Worm (Caenorhabditis elegans) whole organism, L2 larva: ENCODE measurements around the gene mlt-4.

Experiments
- C34F6.9 ChIP-seq: fragments of 150-350 bp; optimal IDR thresholded peaks from 2 replicates; lab custom pipeline; 2014; ENCODE audit warnings: missing biosample characterization, missing genetic modification characterization
- F13H6.1 ChIP-seq: sonication (generic microtip); optimal IDR thresholded peaks from 2 replicates; lab custom pipeline; 2016; ENCODE audit warnings: missing genetic modification characterization, missing compliant biosample characterization
- Y55F3AM.14 ChIP-seq: fragments of 200-800 bp; sonication (Bioruptor generic); optimal IDR thresholded peaks from 2 replicates; lab custom pipeline; 2018; ENCODE audit warnings: mild to moderate bottlenecking, missing genetic modification characterization, missing compliant biosample characterization
- ZK546.5 ChIP-seq: sonication (generic microtip); optimal IDR thresholded peaks from 2 replicates; lab custom pipeline; 2017; ENCODE audit warnings: missing biosample characterization, missing genetic modification characterization
- alr-1 ChIP-seq: fragments of 150-350 bp; optimal IDR thresholded peaks from 2 replicates; lab custom pipeline; 2014; ENCODE audit warnings: missing biosample characterization, missing genetic modification characterization
- aly-2 ChIP-seq: fragments of 150-350 bp; optimal IDR thresholded peaks from 2 replicates; lab custom pipeline; 2014; ENCODE audit warnings: missing biosample characterization, missing genetic modification characterization
- ama-1 ChIP-seq: fragments of 150-350 bp; optimal IDR thresholded peaks from 2 replicates; lab custom pipeline; 2018; ENCODE audit warnings: inconsistent platforms
- blmp-1 ChIP-seq: sonication (generic microtip); optimal IDR thresholded peaks from 2 replicates; lab custom pipeline; 2017; ENCODE audit warnings: missing genetic modification characterization, mild to moderate bottlenecking, missing compliant biosample characterization, antibody characterized with exemption, moderate library complexity; ENCODE audit not compliant: insufficient read depth
- ceh-16 ChIP-seq: fragments of 150-350 bp; optimal IDR thresholded peaks from 2 replicates; lab custom pipeline; 2014; ENCODE audit warnings: missing biosample characterization, missing genetic modification characterization
- ceh-82 ChIP-seq: fragments of 150-350 bp; optimal IDR thresholded peaks from 2 replicates; lab custom pipeline; 2014; ENCODE audit warnings: missing biosample characterization, missing genetic modification characterization
- crh-2 ChIP-seq: sonication (generic microtip); optimal IDR thresholded peaks from 2 replicates; lab custom pipeline; 2017; ENCODE audit warnings: missing biosample characterization, missing genetic modification characterization
- dmd-4 ChIP-seq: sonication (generic microtip); optimal IDR thresholded peaks from 2 replicates; lab custom pipeline; 2017; ENCODE audit warnings: missing biosample characterization, missing genetic modification characterization
- egl-27 ChIP-seq: sonication (generic microtip); optimal IDR thresholded peaks from 3 replicates; lab custom pipeline; 2017; ENCODE audit warnings: missing biosample characterization, missing genetic modification reagents, missing genetic modification characterization
- elt-1 ChIP-seq: fragments of 150-350 bp; optimal IDR thresholded peaks from 2 replicates; lab custom pipeline; 2014; ENCODE audit warnings: missing biosample characterization, missing genetic modification characterization
- elt-3 ChIP-seq: sonication (generic microtip); optimal IDR thresholded peaks from 2 replicates; lab custom pipeline; 2017; ENCODE audit warnings: missing biosample characterization, missing genetic modification characterization
- fos-1 ChIP-seq: fragments of 150-350 bp; optimal IDR thresholded peaks from 2 replicates; lab custom pipeline; 2014; ENCODE audit warnings: missing biosample characterization, missing genetic modification characterization
- gmeb-1 ChIP-seq: fragments of 150-350 bp; optimal IDR thresholded peaks from 2 replicates; lab custom pipeline; 2014; ENCODE audit warnings: missing biosample characterization, missing genetic modification characterization
- lin-11 ChIP-seq: fragments of 150-350 bp; sonication (generic microtip); optimal IDR thresholded peaks from 2 replicates; lab custom pipeline; 2014; ENCODE audit warnings: missing biosample characterization, missing genetic modification characterization, inconsistent platforms, mixed read lengths
- lin-13 ChIP-seq: fragments of 150-350 bp; optimal IDR thresholded peaks from 2 replicates; lab custom pipeline; 2014; ENCODE audit warnings: missing biosample characterization, missing genetic modification reagents, missing genetic modification characterization
- lin-39 ChIP-seq: fragments of 150-350 bp; optimal IDR thresholded peaks from 2 replicates; lab custom pipeline; 2014; ENCODE audit warnings: missing biosample characterization, missing genetic modification reagents, missing genetic modification characterization
- mab-5 ChIP-seq: fragments of 150-350 bp; optimal IDR thresholded peaks from 2 replicates; lab custom pipeline; 2014; ENCODE audit warnings: missing biosample characterization, missing genetic modification characterization
- mbf-1 ChIP-seq: sonication (generic microtip); optimal IDR thresholded peaks from 2 replicates; lab custom pipeline; 2017; ENCODE audit warnings: missing biosample characterization, missing genetic modification characterization
- mdl-1 ChIP-seq, 2 experiments: fragments of 150-350 bp in 1 of 2; sonication (generic microtip) in 1 of 2; optimal IDR thresholded peaks; 2 replicates each; lab custom pipeline; 2017; ENCODE audit warnings: missing biosample characterization in 2 of 2, missing genetic modification characterization in 2 of 2
- nhr-10 ChIP-seq: sonication (generic microtip); optimal IDR thresholded peaks from 2 replicates; lab custom pipeline; 2017; ENCODE audit warnings: missing biosample characterization, missing genetic modification characterization
- nhr-11 ChIP-seq: fragments of 150-350 bp; optimal IDR thresholded peaks from 2 replicates; lab custom pipeline; 2014; ENCODE audit warnings: missing biosample characterization, missing genetic modification characterization
- nhr-12 ChIP-seq: fragments of 150-350 bp; optimal IDR thresholded peaks from 2 replicates; lab custom pipeline; 2014; ENCODE audit warnings: missing biosample characterization, missing genetic modification characterization
- nhr-129 ChIP-seq: fragments of 150-350 bp; optimal IDR thresholded peaks from 2 replicates; lab custom pipeline; 2014; ENCODE audit warnings: missing biosample characterization, missing genetic modification characterization
- nhr-23 ChIP-seq: fragments of 150-350 bp; optimal IDR thresholded peaks from 2 replicates; lab custom pipeline; 2014; ENCODE audit warnings: missing biosample characterization, missing genetic modification reagents, missing genetic modification characterization
- nhr-237 ChIP-seq: fragments of 150-350 bp; optimal IDR thresholded peaks from 2 replicates; lab custom pipeline; 2014; ENCODE audit warnings: missing biosample characterization, missing genetic modification characterization
- nhr-25 ChIP-seq: fragments of 150-350 bp; sonication (generic microtip); optimal IDR thresholded peaks from 3 replicates; lab custom pipeline; 2014; ENCODE audit warnings: missing biosample characterization, missing genetic modification characterization
- nhr-6 ChIP-seq: fragments of 150-350 bp; optimal IDR thresholded peaks from 2 replicates; lab custom pipeline; 2014; ENCODE audit warnings: missing biosample characterization, missing genetic modification characterization
- peb-1 ChIP-seq: fragments of 150-350 bp; optimal IDR thresholded peaks from 2 replicates; lab custom pipeline; 2014; ENCODE audit warnings: missing biosample characterization, missing genetic modification characterization
- sem-4 ChIP-seq: fragments of 150-350 bp; optimal IDR thresholded peaks from 2 replicates; lab custom pipeline; 2014; ENCODE audit warnings: missing biosample characterization, missing genetic modification reagents, missing genetic modification characterization
- skn-1 ChIP-seq: sonication (generic microtip); optimal IDR thresholded peaks from 2 replicates; lab custom pipeline; 2017; ENCODE audit warnings: missing biosample characterization, missing genetic modification characterization
- sma-3 ChIP-seq: sonication (generic microtip); optimal IDR thresholded peaks from 2 replicates; lab custom pipeline; 2016; ENCODE audit warnings: missing genetic modification reagents, missing genetic modification characterization, missing compliant biosample characterization
- sma-9 ChIP-seq, 2 experiments: fragments of 150-350 bp in 1 of 2; sonication (generic microtip) in 1 of 2; optimal IDR thresholded peaks; 2 replicates each; lab custom pipeline; 2014 to 2016; ENCODE audit warnings: missing genetic modification characterization in 2 of 2, mild to moderate bottlenecking in 1 of 2, missing biosample characterization in 1 of 2, missing compliant biosample characterization in 1 of 2, missing genetic modification reagents in 1 of 2, moderate library complexity in 1 of 2
- snpc-4 ChIP-seq: fragments of 150-350 bp; optimal IDR thresholded peaks from 2 replicates; lab custom pipeline; 2014; ENCODE audit warnings: missing biosample characterization, missing genetic modification characterization
- unc-39 ChIP-seq: fragments of 150-350 bp; optimal IDR thresholded peaks from 2 replicates; lab custom pipeline; 2014; ENCODE audit warnings: missing biosample characterization, missing genetic modification characterization
- unc-62 ChIP-seq: fragments of 150-350 bp; optimal IDR thresholded peaks from 2 replicates; lab custom pipeline; 2014; ENCODE audit warnings: missing biosample characterization, missing genetic modification reagents, missing genetic modification characterization
- zag-1 ChIP-seq: fragments of 150-350 bp; optimal IDR thresholded peaks from 2 replicates; lab custom pipeline; 2014; ENCODE audit warnings: missing biosample characterization, missing genetic modification characterization
- ztf-1 ChIP-seq: fragments of 200-800 bp; sonication (Bioruptor generic); conservative IDR thresholded peaks from 2 replicates; pipeline ENCODE4 v1.3.6; 2022; ENCODE audit warnings: missing genetic modification characterization, missing compliant biosample characterization
- ztf-11 ChIP-seq: sonication (generic microtip); optimal IDR thresholded peaks from 2 replicates; lab custom pipeline; 2017; ENCODE audit warnings: missing biosample characterization, missing genetic modification characterization
- ztf-4 ChIP-seq: fragments of 150-350 bp; optimal IDR thresholded peaks from 2 replicates; lab custom pipeline; 2014; ENCODE audit warnings: missing biosample characterization, missing genetic modification characterization

The mlt-4 gene

DNA sequence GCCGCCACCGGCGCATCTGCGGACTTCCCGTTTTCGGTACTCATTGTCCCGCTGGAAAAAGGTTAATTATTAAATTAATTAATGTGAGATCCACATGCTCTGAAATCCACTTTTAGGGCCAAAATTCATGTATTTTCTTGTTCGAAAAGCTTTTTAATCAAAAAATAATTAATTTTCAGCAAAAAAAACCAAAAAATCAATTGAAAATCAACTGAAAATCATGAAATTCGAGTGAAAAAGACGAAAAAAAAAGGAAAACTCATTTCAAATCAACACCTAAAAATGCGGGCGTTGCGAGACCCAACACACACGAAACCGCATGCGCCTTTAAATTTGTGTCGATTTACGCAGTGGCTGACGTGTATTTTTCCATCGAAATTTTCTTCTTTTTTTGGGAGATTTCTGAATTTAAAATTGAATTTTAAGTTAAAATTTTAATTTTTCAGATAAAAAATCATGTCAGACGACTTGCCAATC is 19.5 kb downstream of the mlt-4 start, which contains the start of the genes prmt-1 and cdkr-3 (continued):
- TF ChIP-seq nhr-237 (no peak), ztf-4 (tag; lab: Kevin White, UChicago) (no peak), nhr-25 (tag; lab: Kevin White, UChicago) (no peak), nhr-6 (tag; lab: Kevin White, UChicago) (no peak), mbf-1 (tag; lab: Kevin White, UChicago) (no peak), lin-39 (tag; lab: Kevin White, UChicago) (no peak), mdl-1 (tag; optimal IDR thresholded peaks at IDR 0.05; lab: Kevin White, UChicago) (no peak), nhr-11 (tag; lab: Kevin White, UChicago) (no peak), sma-9 (GFP tag; optimal IDR thresholded peaks at IDR 0.05; lab: Kevin White, UChicago) (no peak), sma-9 (tag; optimal IDR thresholded peaks at IDR 0.05; lab: Kevin White, UChicago) (no peak), fos-1 (tag; lab: Kevin White, UChicago) (peak; percentile 5), gmeb-1 (tag; lab: Kevin White, UChicago) (peak; percentile 55), dmd-4 (tag; lab: Kevin White, UChicago) (no peak), C34F6.9 (peak; percentile 56), ZK546.5 (no peak), zag-1 (tag; lab: Kevin White, UChicago) (no peak), alr-1 (tag; lab: Kevin White, UChicago) (no peak), lin-13 (GFP tag; lab: Kevin White, UChicago) (peak; percentile 48), egl-27 (tag; lab: Kevin White, UChicago) (no peak), snpc-4 (tag; lab: Kevin White, UChicago) (no peak), ama-1 (lab: Kevin White, UChicago) (no peak)

ce11 chrV:20266992-20267391 is 22.2 kb downstream of the mlt-4 start, which contains the start of gene mdt-17:
Gene mdt-17, minus strand, starts transcription at chrV:20267247.
- TF ChIP-seq nhr-25 (tag; lab: Kevin White, UChicago): no peak
- TF ChIP-seq F13H6.1: no peak
- TF ChIP-seq nhr-129 (tag; lab: Kevin White, UChicago): no peak
- TF ChIP-seq alr-1 (tag; lab: Kevin White, UChicago): no peak
- TF ChIP-seq Y55F3AM.14: no peak
- TF ChIP-seq ama-1 (lab: Kevin White, UChicago): no peak
- no peak for TF ChIP-seq lin-39 (tag; lab: Kevin White, UChicago)
- TF ChIP-seq elt-1 (tag; lab: Kevin White, UChicago): no peak
- no peak for TF ChIP-seq unc-62 (GFP tag; lab: Kevin White, UChicago)

ce11 chrV:20249438-20250120 is 39.6 kb downstream of the mlt-4 start, which contains the start of gene swsn-1:
Gene swsn-1, minus strand, starts transcription at chrV:20249488.
- TF ChIP-seq skn-1 (tag; lab: Kevin White, UChicago) (no peak), zag-1 (tag; lab: Kevin White, UChicago) (peak; percentile 18), F13H6.1 (peak; percentile 42), elt-3 (tag; lab: Kevin White, UChicago) (no peak), sem-4 (tag; lab: Kevin White, UChicago) (no peak), lin-39 (tag; lab: Kevin White, UChicago) (no peak), mab-5 (tag; lab: Kevin White, UChicago) (peak; percentile 7), nhr-25 (tag; lab: Kevin White, UChicago) (no peak), fos-1 (tag; lab: Kevin White, UChicago) (no peak), ztf-4 (tag; lab: Kevin White, UChicago) (no peak), unc-39 (tag; lab: Kevin White, UChicago) (no peak), dmd-4 (tag; lab: Kevin White, UChicago) (no peak), sma-3 (GFP tag; lab: Kevin White, UChicago) (no peak), ZK546.5 (no peak), C34F6.9 (peak; percentile 47), snpc-4 (tag; lab: Kevin White, UChicago) (no peak), ztf-11 (tag; lab: Kevin White, UChicago) (no peak), nhr-237 (no peak), nhr-6 (tag; lab: Kevin White, UChicago) (no peak), aly-2 (tag; lab: Kevin White, UChicago) (no peak), egl-27 (tag; lab: Kevin White, UChicago) (peak; percentile 27), nhr-23 (tag; lab: Kevin White, UChicago) (no peak), ama-1 (lab: Kevin White, UChicago) (no peak), crh-2 (peak; percentile 10), lin-13 (GFP tag; lab: Kevin White, UChicago) (peak; percentile 29), ceh-16 (no peak), gmeb-1 (tag; lab: Kevin White, UChicago) (peak; percentile 39), blmp-1 (tag; lab: Kevin White, UChicago) (no peak), lin-11 (tag; lab: Kevin White, UChicago) (no peak), peb-1 (tag; lab: Kevin White, UChicago) (no peak), nhr-12 (tag; lab: Kevin White, UChicago) (no peak), unc-62 (GFP tag; lab: Kevin White, UChicago) (no peak), ceh-82 (tag; lab: Kevin White, UChicago) (no peak), nhr-10 (no peak), alr-1 (tag; lab: Kevin White, UChicago) (no peak), mbf-1 (tag; lab: Kevin White, UChicago) (no peak), ztf-1 (no peak), nhr-11 (tag; lab: Kevin White, UChicago) (no peak), elt-1 (tag; lab: Kevin White, UChicago) (no peak), nhr-129 (tag; lab: Kevin White, UChicago) (peak; percentile 38), sma-9 (GFP tag; optimal IDR thresholded peaks at IDR 0.05; lab: Kevin White, UChicago) (no peak), sma-9 (tag; optimal IDR thresholded peaks at IDR 0.05; lab: Kevin White, UChicago) (no peak), Y55F3AM.14 (no peak)
